Fruit fly (Drosophila melanogaster) whole organism, embryonic: ENCODE data around the gene CG7179.

Experiments used
- Atf3 ChIP-seq: fragments of 200-800 bp; sonication (Bioruptor generic); optimal IDR thresholded peaks from 3 replicates; lab custom pipeline; 2016; ENCODE audit warnings: missing biosample characterization, missing genetic modification characterization
- BEAF-32 ChIP-seq: fragments of 200-800 bp; sonication (Bioruptor generic); optimal IDR thresholded peaks from 3 replicates; lab custom pipeline; 2017; ENCODE audit warnings: missing biosample characterization, missing genetic modification characterization, mild to moderate bottlenecking, moderate library complexity, missing genetic modification reagents
- CG14667 ChIP-seq: fragments of 200-800 bp; sonication (Bioruptor generic); IDR thresholded peaks from 2 replicates; pipeline ENCODE4 v1.3.6; 2022; ENCODE audit warnings: missing biosample characterization, missing genetic modification characterization
- CG16863 ChIP-seq: fragments of 200-800 bp; sonication (Bioruptor generic); optimal IDR thresholded peaks from 3 replicates; lab custom pipeline; 2016; ENCODE audit warnings: missing biosample characterization, missing genetic modification characterization
- CG17912 ChIP-seq: fragments of 200-800 bp; sonication (Bioruptor generic); optimal IDR thresholded peaks from 2 replicates; lab custom pipeline; 2018; ENCODE audit warnings: missing biosample characterization, mild to moderate bottlenecking, missing genetic modification characterization
- CG33213 ChIP-seq: fragments of 200-800 bp; sonication (Bioruptor generic); optimal IDR thresholded peaks from 3 replicates; lab custom pipeline; 2016; ENCODE audit warnings: missing biosample characterization, missing genetic modification characterization
- CG34376 ChIP-seq: fragments of 200-800 bp; sonication (Bioruptor generic); optimal IDR thresholded peaks from 2 replicates; lab custom pipeline; 2018; ENCODE audit warnings: missing biosample characterization, mild to moderate bottlenecking, missing genetic modification characterization
- CG3995 ChIP-seq: fragments of 200-800 bp; sonication (Bioruptor generic); optimal IDR thresholded peaks from 3 replicates; lab custom pipeline; 2016; ENCODE audit warnings: missing biosample characterization, missing genetic modification characterization
- CG43689 ChIP-seq: fragments of 200-800 bp; sonication (Bioruptor generic); IDR thresholded peaks from 2 replicates; pipeline ENCODE4 v1.3.6; 2022; ENCODE audit warnings: missing biosample characterization, missing genetic modification characterization
- CG4424 ChIP-seq: fragments of 200-800 bp; sonication (Bioruptor generic); optimal IDR thresholded peaks from 3 replicates; lab custom pipeline; 2016; ENCODE audit warnings: missing biosample characterization, missing genetic modification characterization
- CG4617 ChIP-seq: fragments of 200-800 bp; sonication (Bioruptor generic); optimal IDR thresholded peaks from 3 replicates; lab custom pipeline; 2016; ENCODE audit warnings: missing biosample characterization, missing genetic modification characterization, borderline replicate concordance
- CG6683 ChIP-seq: fragments of 200-800 bp; sonication (Bioruptor generic); optimal IDR thresholded peaks from 2 replicates; lab custom pipeline; 2017; ENCODE audit warnings: missing biosample characterization, mild to moderate bottlenecking, missing genetic modification characterization, missing genetic modification reagents
- CG6854 ChIP-seq: fragments of 200-800 bp; sonication (Bioruptor generic); optimal IDR thresholded peaks from 3 replicates; lab custom pipeline; 2017; ENCODE audit warnings: missing biosample characterization, mild to moderate bottlenecking, missing genetic modification characterization
- CG8089 ChIP-seq: fragments of 200-800 bp; sonication (Bioruptor generic); optimal IDR thresholded peaks from 3 replicates; lab custom pipeline; 2016; ENCODE audit warnings: missing biosample characterization, missing genetic modification characterization
- CG9609 ChIP-seq: fragments of 200-800 bp; sonication (Bioruptor generic); optimal IDR thresholded peaks from 3 replicates; lab custom pipeline; 2016; ENCODE audit warnings: missing biosample characterization, missing genetic modification characterization
- CHES-1-like ChIP-seq: fragments of 200-800 bp; sonication (Bioruptor generic); optimal IDR thresholded peaks from 2 replicates; lab custom pipeline; 2016; ENCODE audit warnings: missing biosample characterization, missing genetic modification characterization
- D ChIP-seq, 2 experiments: fragments of 200-800 bp in 1 of 2; fragments of >200 bp in 1 of 2; sonication (Bioruptor generic) in 1 of 2; optimal IDR thresholded peaks; 2 replicates in 1 of 2; 3 replicates in 1 of 2; lab custom pipeline; 2017; ENCODE audit warnings: mild to moderate bottlenecking in 1 of 2, missing biosample characterization in 1 of 2, missing genetic modification characterization in 1 of 2, missing genetic modification reagents in 1 of 2
- Dip2 ChIP-seq: fragments of 200-800 bp; sonication (Bioruptor generic); IDR thresholded peaks from 2 replicates; pipeline ENCODE4 v1.3.6; 2022; ENCODE audit warnings: missing biosample characterization, missing genetic modification characterization
- Dll ChIP-seq: fragments of 200-800 bp; sonication (Bioruptor generic); IDR thresholded peaks from 4 replicates; pipeline ENCODE4 v1.3.6; 2022; ENCODE audit warnings: missing biosample characterization, missing genetic modification characterization; ENCODE audit not compliant: partially characterized antibody
- Drgx ChIP-seq: fragments of 200-800 bp; sonication (Bioruptor generic); IDR thresholded peaks from 2 replicates; pipeline ENCODE4 v1.3.6; 2022; ENCODE audit warnings: missing biosample characterization, missing genetic modification characterization
- Fer3 ChIP-seq: fragments of 200-800 bp; sonication (Bioruptor generic); optimal IDR thresholded peaks from 2 replicates; lab custom pipeline; 2018; ENCODE audit warnings: missing biosample characterization, mild to moderate bottlenecking, missing genetic modification characterization, moderate library complexity
- Hsf ChIP-seq: fragments of 200-800 bp; sonication (Bioruptor generic); optimal IDR thresholded peaks from 3 replicates; lab custom pipeline; 2016; ENCODE audit warnings: missing biosample characterization, missing genetic modification characterization
- MBD-R2 ChIP-seq: fragments of 200-800 bp; sonication (Bioruptor generic); IDR thresholded peaks from 2 replicates; pipeline ENCODE4 v1.3.6; 2022; ENCODE audit warnings: missing biosample characterization, missing genetic modification characterization
- Pdp1 ChIP-seq, 2 experiments: fragments of 200-800 bp; sonication (Bioruptor generic); optimal IDR thresholded peaks; 3 replicates each; lab custom pipeline; 2016; ENCODE audit warnings: missing biosample characterization in 2 of 2, missing genetic modification characterization in 2 of 2, mild to moderate bottlenecking in 1 of 2, moderate library complexity in 1 of 2
- Sox102F ChIP-seq: fragments of 200-800 bp; sonication (Bioruptor generic); optimal IDR thresholded peaks from 2 replicates; lab custom pipeline; 2018; ENCODE audit warnings: missing biosample characterization, mild to moderate bottlenecking, missing genetic modification characterization, moderate library complexity
- YL-1 ChIP-seq: fragments of 200-800 bp; sonication (Bioruptor generic); optimal IDR thresholded peaks from 3 replicates; lab custom pipeline; 2017; ENCODE audit warnings: missing biosample characterization, mild to moderate bottlenecking, missing genetic modification characterization
- bcd ChIP-seq: fragments of 200-800 bp; sonication (Bioruptor generic); optimal IDR thresholded peaks from 2 replicates; lab custom pipeline; 2017; ENCODE audit warnings: missing biosample characterization, mild to moderate bottlenecking, missing genetic modification characterization
- br ChIP-seq: fragments of >200 bp; optimal IDR thresholded peaks from 2 replicates; lab custom pipeline; 2017
- croc ChIP-seq: fragments of 200-800 bp; sonication (Bioruptor generic); conservative IDR thresholded peaks from 3 replicates; pipeline ENCODE4 v1.3.6; 2022; ENCODE audit warnings: missing biosample characterization, missing genetic modification characterization
- crol ChIP-seq: fragments of 200-800 bp; sonication (Bioruptor generic); IDR thresholded peaks from 2 replicates; pipeline ENCODE4 v1.3.6; 2022; ENCODE audit warnings: missing biosample characterization, missing genetic modification characterization
- cwo ChIP-seq: fragments of 200-800 bp; sonication (Bioruptor generic); optimal IDR thresholded peaks from 3 replicates; lab custom pipeline; 2017; ENCODE audit warnings: missing biosample characterization, missing genetic modification characterization, mild to moderate bottlenecking, moderate library complexity, missing genetic modification reagents
- da ChIP-seq: fragments of 200-800 bp; sonication (Bioruptor generic); optimal IDR thresholded peaks from 2 replicates; lab custom pipeline; 2016; ENCODE audit warnings: missing biosample characterization, missing genetic modification characterization
- dan ChIP-seq: fragments of 200-800 bp; sonication (Bioruptor generic); IDR thresholded peaks from 2 replicates; pipeline ENCODE4 v1.3.6; 2022; ENCODE audit warnings: missing biosample characterization, missing genetic modification characterization
- dmrt99B ChIP-seq: fragments of 200-800 bp; sonication (Bioruptor generic); optimal IDR thresholded peaks from 2 replicates; lab custom pipeline; 2018; ENCODE audit warnings: missing biosample characterization, mild to moderate bottlenecking, missing genetic modification characterization, moderate library complexity
- eve ChIP-seq, 2 experiments: fragments of >200 bp; optimal IDR thresholded peaks; 2 replicates each; lab custom pipeline; 2017; ENCODE audit warnings: missing biosample characterization in 2 of 2, missing genetic modification characterization in 2 of 2
- fd3F ChIP-seq: fragments of 200-800 bp; sonication (Bioruptor generic); optimal IDR thresholded peaks from 2 replicates; lab custom pipeline; 2018; ENCODE audit warnings: missing biosample characterization, mild to moderate bottlenecking, missing genetic modification characterization, moderate library complexity
- fu2 ChIP-seq: fragments of 200-800 bp; sonication (Bioruptor generic); optimal IDR thresholded peaks from 2 replicates; lab custom pipeline; 2016; ENCODE audit warnings: missing biosample characterization, missing genetic modification characterization
- grn ChIP-seq: fragments of 200-800 bp; sonication (Bioruptor generic); optimal IDR thresholded peaks from 3 replicates; lab custom pipeline; 2017; ENCODE audit warnings: missing biosample characterization, missing genetic modification characterization
- inv ChIP-seq: fragments of 200-800 bp; sonication (Bioruptor generic); IDR thresholded peaks from 2 replicates; pipeline ENCODE4 v1.3.6; 2022; ENCODE audit warnings: missing biosample characterization, missing genetic modification characterization; ENCODE audit not compliant: partially characterized antibody
- ken ChIP-seq: fragments of 200-800 bp; sonication (Bioruptor generic); IDR thresholded peaks from 3 replicates; pipeline ENCODE4 v1.3.6; 2022; ENCODE audit warnings: missing biosample characterization, missing genetic modification characterization
- lilli ChIP-seq: fragments of 200-800 bp; sonication (Bioruptor generic); optimal IDR thresholded peaks from 3 replicates; lab custom pipeline; 2016; ENCODE audit warnings: missing biosample characterization, missing genetic modification characterization
- pan ChIP-seq, 4 experiments: fragments of >200 bp in 3 of 4; fragments of 200-800 bp in 1 of 4; sonication (Bioruptor generic) in 1 of 4; optimal IDR thresholded peaks in 3 of 4; IDR thresholded peaks in 1 of 4; 2 replicates each; pipeline versions ENCODE4 v1.3.6 to Lab custom; 2017 to 2022; ENCODE audit warnings: missing biosample characterization in 2 of 4, missing genetic modification characterization in 2 of 4, mixed read lengths in 1 of 4
- sd ChIP-seq: fragments of 200-800 bp; sonication (Bioruptor generic); optimal IDR thresholded peaks from 3 replicates; lab custom pipeline; 2018; ENCODE audit warnings: missing biosample characterization, mild to moderate bottlenecking, missing genetic modification characterization, moderate library complexity
- shn ChIP-seq: fragments of 200-800 bp; sonication (Bioruptor generic); optimal IDR thresholded peaks from 3 replicates; lab custom pipeline; 2016; ENCODE audit warnings: missing biosample characterization, missing genetic modification characterization
- slbo ChIP-seq: fragments of 200-800 bp; sonication (Bioruptor generic); IDR thresholded peaks from 2 replicates; pipeline ENCODE4 v1.3.6; 2022; ENCODE audit warnings: missing biosample characterization, missing genetic modification characterization
- tin ChIP-seq: fragments of 200-800 bp; sonication (Bioruptor generic); optimal IDR thresholded peaks from 3 replicates; lab custom pipeline; 2016; ENCODE audit warnings: missing biosample characterization, missing genetic modification characterization
- toy ChIP-seq: fragments of 200-800 bp; sonication (Bioruptor generic); IDR thresholded peaks from 2 replicates; pipeline ENCODE4 v1.3.6; 2022; ENCODE audit warnings: missing biosample characterization, missing genetic modification characterization
- twi ChIP-seq: fragments of 200-800 bp; optimal IDR thresholded peaks from 2 replicates; lab custom pipeline; 2019; ENCODE audit warnings: missing biosample characterization, mild to moderate bottlenecking, missing genetic modification characterization, moderate library complexity
- yki ChIP-seq: fragments of >200 bp; optimal IDR thresholded peaks from 3 replicates; lab custom pipeline; 2018

Gene CG7179

DNA sequence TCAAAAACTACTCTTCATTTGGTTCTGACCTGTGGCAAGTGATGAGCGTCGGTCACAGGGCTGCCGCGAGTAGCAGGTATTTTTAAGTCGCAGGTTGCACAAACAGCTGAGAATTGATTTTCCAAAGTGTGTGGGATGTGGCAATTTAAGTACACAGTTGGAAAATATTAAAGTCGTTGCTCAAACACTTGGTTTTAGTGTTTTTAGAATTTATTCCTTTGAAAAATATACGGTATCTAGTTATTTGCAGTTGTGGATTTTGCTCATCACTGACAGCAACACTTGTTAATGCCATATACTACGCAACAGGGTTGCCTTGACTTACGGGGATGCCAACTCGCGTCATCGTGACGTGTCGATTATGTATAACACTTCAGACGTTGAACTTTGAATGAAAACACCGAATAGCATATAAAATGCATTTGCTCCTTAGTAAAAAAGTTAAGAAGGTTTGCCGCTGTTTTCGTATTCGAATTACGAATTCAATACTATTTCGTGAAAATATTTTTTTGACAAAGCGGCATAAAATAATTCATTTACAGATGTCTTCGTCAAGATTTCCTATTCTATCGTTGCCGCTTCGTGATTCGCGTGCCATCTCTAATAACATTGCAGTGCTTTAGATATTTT is 22.1 kb upstream of the CG7179 start, which contains the start of the genes Herp and r2d2 (continued):
- TF ChIP-seq cwo (GFP tag; lab: Kevin White, UChicago) (peak; percentile 79), CG4424 (GFP tag; lab: Kevin White, UChicago) (peak; percentile 93), sd (tag; lab: Kevin White, UChicago) (peak; percentile 75), pan (optimal IDR thresholded peaks at IDR 0.05; lab: Kevin White, UChicago) (no peak), pan (GFP tag; optimal IDR thresholded peaks at IDR 0.05 in 1 of 2, IDR thresholded peaks at IDR 0.05 in 1 of 2) (peak in 1 of 2 experiments; percentile 84), da (GFP tag; lab: Kevin White, UChicago) (peak; percentile 83), CG4617 (peak; percentile 93), CG17912 (peak; percentile 44), CG9609 (GFP tag; lab: Kevin White, UChicago) (peak; percentile 94), shn (GFP tag; lab: Kevin White, UChicago) (peak; percentile 96), CG6854 (peak; percentile 82), CHES-1-like (GFP tag; lab: Kevin White, UChicago) (peak; percentile 96), slbo (GFP tag; lab: Robert Waterston, UW) (peak; percentile 93), twi (peak; percentile 89), Drgx (GFP tag; lab: Robert Waterston, UW) (peak; percentile 84), MBD-R2 (GFP tag; lab: Robert Waterston, UW) (peak; percentile 54; the same call in 1 of the 2 replicates), CG14667 (GFP tag; lab: Robert Waterston, UW) (peak; percentile 76; the same call in 1 of the 2 replicates), Hsf (GFP tag; lab: Kevin White, UChicago) (peak; percentile 93), eve (GFP tag; optimal IDR thresholded peaks at IDR 0.05; lab: Kevin White, UChicago) (peak in 1 of 2 experiments; percentile 88), Dll (peak; percentile 93), CG8089 (GFP tag; lab: Kevin White, UChicago) (peak; percentile 89), tin (peak; percentile 90), croc (GFP tag; lab: Robert Waterston, UW) (peak; percentile 70), CG33213 (GFP tag; lab: Kevin White, UChicago) (peak; percentile 91), lilli (GFP tag; lab: Kevin White, UChicago) (peak; percentile 95), Pdp1 (GFP tag; optimal IDR thresholded peaks at IDR 0.05; lab: Kevin White, UChicago) (peak; percentile 93), toy (GFP tag; lab: Robert Waterston, UW) (peak; percentile 65; the same call in 1 of the 2 replicates), Atf3 (GFP tag; lab: Kevin White, UChicago) (peak; percentile 91), dmrt99B (tag; lab: Kevin White, UChicago) (peak; percentile 87), dan (GFP tag; lab: Robert Waterston, UW) (peak; percentile 55; the same call in 1 of the 2 replicates), CG34376 (GFP tag; lab: Kevin White, UChicago) (peak; percentile 96), Dip2 (GFP tag; lab: Robert Waterston, UW) (no peak), ken (GFP tag; lab: Robert Waterston, UW) (peak; percentile 88), inv (GFP tag; lab: Robert Waterston, UW) (peak; percentile 73), CG43689 (GFP tag; lab: Robert Waterston, UW) (peak; percentile 41; the same call in 1 of the 2 replicates), CG6683 (GFP tag; lab: Kevin White, UChicago) (peak; percentile 62), fd3F (GFP tag; lab: Kevin White, UChicago) (peak; percentile 84), crol (GFP tag; lab: Robert Waterston, UW) (peak; percentile 53; the same call in 1 of the 2 replicates), grn (GFP tag; lab: Kevin White, UChicago) (peak; percentile 28), D (optimal IDR thresholded peaks at IDR 0.05; lab: Kevin White, UChicago) (no peak), D (GFP tag; optimal IDR thresholded peaks at IDR 0.05; lab: Kevin White, UChicago) (peak; percentile 82), YL-1 (GFP tag; lab: Kevin White, UChicago) (peak; percentile 78), CG3995 (GFP tag; lab: Kevin White, UChicago) (peak; percentile 100), br (lab: Kevin White, UChicago) (no peak), Sox102F (GFP tag; lab: Kevin White, UChicago) (no peak), Fer3 (tag; lab: Kevin White, UChicago) (peak; percentile 89), CG16863 (peak; percentile 85), BEAF-32 (GFP tag; lab: Kevin White, UChicago) (peak; percentile 84), fu2 (GFP tag; lab: Kevin White, UChicago) (peak; percentile 93), bcd (GFP tag; lab: Kevin White, UChicago) (peak; percentile 91), yki (lab: Kevin White, UChicago) (no peak)
